Worm (Caenorhabditis elegans): ENCODE data around the gene clec-262.

- TF ChIP-seq flt-1 (GFP tag; IDR thresholded peaks at IDR 0.05): no peak
- TF ChIP-seq med-1 (GFP tag; optimal IDR thresholded peaks at IDR 0.05; ENCODE audit: insufficient read depth): no peak
- TF ChIP-seq ztf-29 (GFP tag; IDR thresholded peaks at IDR 0.05): no peak
- TF ChIP-seq T22C8.4 (GFP tag; IDR thresholded peaks at IDR 0.05): no peak
- TF ChIP-seq tab-1 (GFP tag; IDR thresholded peaks at IDR 0.05): no peak
- no peak for TF ChIP-seq ref-1 (GFP tag; conservative IDR thresholded peaks at IDR 0.05)
- no peak for TF ChIP-seq cog-1 (tag; optimal IDR thresholded peaks at IDR 0.05)
- TF ChIP-seq ztf-23 (GFP tag; IDR thresholded peaks at IDR 0.05): no peak
- TF ChIP-seq klf-2 (GFP tag; conservative IDR thresholded peaks at IDR 0.05): no peak
Measured at ce11 chrV:20335264-20335663, 23.6 kb downstream of the clec-262 start, which contains the start of gene Y38H6A.5.
